Worm (Caenorhabditis elegans): ENCODE measurements around the gene mdt-17.

The mdt-17 gene

ce11 chrV:20249438-20250120 is 17.5 kb downstream of the mdt-17 start, which contains the start of gene swsn-1:
Gene swsn-1 (minus strand): TSS chrV:20249488.
- TF ChIP-seq nhr-77 (tag; optimal IDR thresholded peaks at IDR 0.05) (no peak), madf-9 (GFP tag; conservative IDR thresholded peaks at IDR 0.05) (no peak), nhr-25 (tag; optimal IDR thresholded peaks at IDR 0.05; ENCODE audit: borderline replicate concordance, insufficient read depth) (no peak), cey-2 (tag; optimal IDR thresholded peaks at IDR 0.05; ENCODE audit: borderline replicate concordance, insufficient read depth) (no peak), tag-97 (GFP tag; IDR thresholded peaks at IDR 0.05) (no peak), ZK546.5 (tag; optimal IDR thresholded peaks at IDR 0.05) (no peak), vab-7 (GFP tag; IDR thresholded peaks at IDR 0.05) (no peak), mes-2 (tag; optimal IDR thresholded peaks at IDR 0.05; ENCODE audit: poor library complexity, severe bottlenecking) (peak; percentile 70), zfp-2 (tag; optimal IDR thresholded peaks at IDR 0.05) (no peak), mxl-3 (GFP tag; optimal IDR thresholded peaks at IDR 0.05) (peak; percentile 10), ctbp-1 (GFP tag; IDR thresholded peaks at IDR 0.05) (peak; percentile 16; the same call in 1 of the 2 replicates), T20F7.1 (GFP tag; optimal IDR thresholded peaks at IDR 0.05) (no peak), nhr-237 (tag; optimal IDR thresholded peaks at IDR 0.05) (no peak), sdz-12 (GFP tag; optimal IDR thresholded peaks at IDR 0.05) (no peak), dpl-1 (GFP tag; optimal IDR thresholded peaks at IDR 0.05) (peak; percentile 34), mep-1 (tag; optimal IDR thresholded peaks at IDR 0.05) (peak; percentile 22), duxl-1 (tag; optimal IDR thresholded peaks at IDR 0.05; ENCODE audit: poor library complexity) (no peak), rbr-2 (tag; optimal IDR thresholded peaks at IDR 0.05) (peak; percentile 12), ztf-7 (tag; optimal IDR thresholded peaks at IDR 0.05) (no peak), hif-1 (tag; optimal IDR thresholded peaks at IDR 0.05) (peak in 1 of 2 experiments; percentile 15), nhr-111 (GFP tag; optimal IDR thresholded peaks at IDR 0.05) (no peak), zip-11 (GFP tag; IDR thresholded peaks at IDR 0.05) (no peak), T26A8.4 (GFP tag; IDR thresholded peaks at IDR 0.05) (no peak), lin-13 (GFP tag; optimal IDR thresholded peaks at IDR 0.05) (peak; percentile 52), mdl-1 (tag; optimal IDR thresholded peaks at IDR 0.05) (peak in 1 of 2 experiments; percentile 57), ceh-44 (GFP tag; IDR thresholded peaks at IDR 0.05) (no peak), php-3 (GFP tag; IDR thresholded peaks at IDR 0.05) (no peak), lim-7 (GFP tag; IDR thresholded peaks at IDR 0.05) (no peak), ceh-28 (tag; optimal IDR thresholded peaks at IDR 0.05) (peak; percentile 11), lin-39 (tag; optimal IDR thresholded peaks at IDR 0.05) (no peak), Y5F2A.4 (GFP tag; optimal IDR thresholded peaks at IDR 0.05) (no peak), attf-4 (tag; optimal IDR thresholded peaks at IDR 0.05) (no peak), F37D6.2 (tag; optimal IDR thresholded peaks at IDR 0.05) (no peak), gei-8 (GFP tag; optimal IDR thresholded peaks at IDR 0.05) (no peak), lin-15B (tag; optimal IDR thresholded peaks at IDR 0.05) (no peak), daf-19 (GFP tag; conservative IDR thresholded peaks at IDR 0.05) (no peak), skn-1 (tag; optimal IDR thresholded peaks at IDR 0.05) (no peak), mdt-29 (GFP tag; IDR thresholded peaks at IDR 0.05) (no peak), ztf-11 (tag; optimal IDR thresholded peaks at IDR 0.05) (no peak), aly-2 (tag; optimal IDR thresholded peaks at IDR 0.05) (no peak), nhr-28 (tag; optimal IDR thresholded peaks at IDR 0.05) (peak; percentile 21), daf-16 (GFP tag; optimal IDR thresholded peaks at IDR 0.05) (no peak), daf-16 (tag; optimal IDR thresholded peaks at IDR 0.05) (peak; percentile 21), lsy-2 (tag; optimal IDR thresholded peaks at IDR 0.05) (peak in 1 of 2 experiments; percentile 40), hmg-1.1 (GFP tag; IDR thresholded peaks at IDR 0.05) (peak; percentile 78), dmd-6 (GFP tag; IDR thresholded peaks at IDR 0.05) (0 out of 2 replicates have a peak, but pooled peaks have one; percentile 6), hlh-30 (tag; optimal IDR thresholded peaks at IDR 0.05; ENCODE audit: insufficient read depth) (peak; percentile 79), daf-8 (GFP tag; IDR thresholded peaks at IDR 0.05) (no peak), daf-12 (tag; optimal IDR thresholded peaks at IDR 0.05) (no peak), aha-1 (tag) (peak; percentile 69)

All from whole organism, L4 larva.